Worm (Caenorhabditis elegans) whole organism, L1 larva: ENCODE data around the gene srh-105.

Experiments
- C16A3.4 ChIP-seq: fragments of 150-350 bp; optimal IDR thresholded peaks from 2 replicates; lab custom pipeline; 2014; ENCODE audit warnings: missing biosample characterization, missing genetic modification characterization
- C34B4.2 ChIP-seq: sonication (generic microtip); optimal IDR thresholded peaks from 2 replicates; lab custom pipeline; 2017; ENCODE audit warnings: mild to moderate bottlenecking, missing genetic modification characterization, missing compliant biosample characterization
- aha-1 ChIP-seq: fragments of 150-350 bp; optimal IDR thresholded peaks from 2 replicates; lab custom pipeline; 2014; ENCODE audit warnings: missing biosample characterization, missing genetic modification characterization
- aly-2 ChIP-seq: fragments of 150-350 bp; optimal IDR thresholded peaks from 2 replicates; lab custom pipeline; 2014; ENCODE audit warnings: missing biosample characterization, missing genetic modification characterization
- ceh-63 ChIP-seq: fragments of 200-800 bp; sonication (Bioruptor generic); optimal IDR thresholded peaks from 2 replicates; lab custom pipeline; 2018; ENCODE audit warnings: mild to moderate bottlenecking, missing genetic modification characterization, missing compliant biosample characterization
- ceh-82 ChIP-seq, 3 experiments: fragments of 150-350 bp in 1 of 3; sonication (generic microtip) in 2 of 3; optimal IDR thresholded peaks; 2 replicates each; lab custom pipeline; 2014 to 2017; ENCODE audit warnings: missing biosample characterization in 3 of 3, missing genetic modification characterization in 3 of 3
- dpl-1 ChIP-seq, 3 experiments: fragments of 150-350 bp in 2 of 3; sonication (generic microtip) in 1 of 3; optimal IDR thresholded peaks; 2 replicates each; lab custom pipeline; 2014 to 2017; ENCODE audit warnings: missing biosample characterization in 3 of 3, missing genetic modification characterization in 3 of 3, missing genetic modification reagents in 3 of 3
- efl-1 ChIP-seq, 4 experiments: fragments of 150-350 bp; optimal IDR thresholded peaks in 3 of 4; peaks in 1 of 4; 1 replicate in 1 of 4; 2 replicates in 3 of 4; lab custom pipeline; 2014; ENCODE audit warnings: missing biosample characterization in 2 of 4, missing genetic modification characterization in 2 of 4, missing genetic modification reagents in 2 of 4
- efl-3 ChIP-seq: fragments of 200-800 bp; sonication (Bioruptor generic); optimal IDR thresholded peaks from 2 replicates; lab custom pipeline; 2018; ENCODE audit warnings: mild to moderate bottlenecking, missing genetic modification characterization, missing compliant biosample characterization
- elt-2 ChIP-seq: sonication (generic microtip); optimal IDR thresholded peaks from 2 replicates; lab custom pipeline; 2016; ENCODE audit warnings: missing genetic modification characterization, mild to moderate bottlenecking, inconsistent platforms, missing compliant biosample characterization, missing genetic modification reagents
- elt-3 ChIP-seq, 6 experiments: fragments of 150-350 bp in 1 of 6; sonication (generic microtip); optimal IDR thresholded peaks; 2 replicates each; lab custom pipeline; 2017 to 2018; ENCODE audit warnings: missing biosample characterization in 6 of 6, missing genetic modification characterization in 6 of 6, inconsistent platforms in 1 of 6
- fkh-4 ChIP-seq: sonication (generic microtip); optimal IDR thresholded peaks from 2 replicates; lab custom pipeline; 2016; ENCODE audit warnings: missing compliant biosample characterization, missing genetic modification characterization, borderline replicate concordance
- fos-1 ChIP-seq: fragments of 150-350 bp; optimal IDR thresholded peaks from 2 replicates; lab custom pipeline; 2014; ENCODE audit warnings: missing biosample characterization, missing genetic modification characterization
- hlh-17 ChIP-seq: fragments of 200-800 bp; sonication (Bioruptor generic); optimal IDR thresholded peaks from 2 replicates; lab custom pipeline; 2018; ENCODE audit warnings: missing genetic modification characterization, mild to moderate bottlenecking, missing compliant biosample characterization, moderate library complexity, borderline replicate concordance
- hlh-4 ChIP-seq: sonication (generic microtip); optimal IDR thresholded peaks from 2 replicates; lab custom pipeline; 2016; ENCODE audit warnings: mild to moderate bottlenecking, missing genetic modification characterization, missing compliant biosample characterization
- hpl-2 ChIP-seq: fragments of 150-350 bp; optimal IDR thresholded peaks from 2 replicates; lab custom pipeline; 2014; ENCODE audit warnings: missing biosample characterization, missing genetic modification reagents, missing genetic modification characterization
- irx-1 ChIP-seq: sonication (generic microtip); optimal IDR thresholded peaks from 2 replicates; lab custom pipeline; 2016; ENCODE audit warnings: missing genetic modification characterization, missing compliant biosample characterization
- lin-13 ChIP-seq: fragments of 150-350 bp; optimal IDR thresholded peaks from 2 replicates; lab custom pipeline; 2014; ENCODE audit warnings: missing biosample characterization, missing genetic modification reagents, missing genetic modification characterization
- lin-35 ChIP-seq, 2 experiments: fragments of 150-350 bp; optimal IDR thresholded peaks; 2 replicates each; lab custom pipeline; 2014; ENCODE audit warnings: missing biosample characterization in 2 of 2, missing genetic modification characterization in 2 of 2, missing genetic modification reagents in 2 of 2
- lsy-2 ChIP-seq, 2 experiments: fragments of 150-350 bp; optimal IDR thresholded peaks; 2 replicates each; lab custom pipeline; 2014; ENCODE audit warnings: missing biosample characterization in 2 of 2, missing genetic modification characterization in 2 of 2
- mab-9 ChIP-seq: fragments of 200-800 bp; sonication (Bioruptor generic); IDR thresholded peaks from 2 replicates; pipeline ENCODE4 v1.3.6; 2022; ENCODE audit warnings: missing genetic modification reagents, missing genetic modification characterization, missing compliant biosample characterization
- mef-2 ChIP-seq: fragments of 150-350 bp; optimal IDR thresholded peaks from 2 replicates; lab custom pipeline; 2014; ENCODE audit warnings: missing biosample characterization, missing genetic modification characterization
- mep-1 ChIP-seq: fragments of 150-350 bp; optimal IDR thresholded peaks from 2 replicates; lab custom pipeline; 2014; ENCODE audit warnings: missing biosample characterization, missing genetic modification characterization
- nhr-11 ChIP-seq: fragments of 150-350 bp; optimal IDR thresholded peaks from 2 replicates; lab custom pipeline; 2014; ENCODE audit warnings: missing biosample characterization, missing genetic modification characterization
- nhr-19 ChIP-seq: fragments of 200-800 bp; sonication (Bioruptor generic); conservative IDR thresholded peaks from 2 replicates; pipeline ENCODE4 v1.3.6; 2022; ENCODE audit warnings: missing genetic modification characterization, missing compliant biosample characterization
- nhr-237 ChIP-seq: fragments of 150-350 bp; optimal IDR thresholded peaks from 2 replicates; lab custom pipeline; 2014; ENCODE audit warnings: missing biosample characterization, missing genetic modification characterization
- nhr-47 ChIP-seq: sonication (generic microtip); optimal IDR thresholded peaks from 2 replicates; lab custom pipeline; 2016; ENCODE audit warnings: mild to moderate bottlenecking, missing genetic modification characterization, moderate library complexity, missing compliant biosample characterization
- nhr-71 ChIP-seq: sonication (generic microtip); optimal IDR thresholded peaks from 2 replicates; lab custom pipeline; 2016; ENCODE audit warnings: mild to moderate bottlenecking, missing genetic modification characterization, moderate library complexity, missing compliant biosample characterization
- nhr-76 ChIP-seq: sonication (generic microtip); optimal IDR thresholded peaks from 2 replicates; lab custom pipeline; 2017; ENCODE audit warnings: missing biosample characterization, missing genetic modification characterization
- nhr-77 ChIP-seq: fragments of 150-350 bp; optimal IDR thresholded peaks from 2 replicates; lab custom pipeline; 2014; ENCODE audit warnings: missing biosample characterization, missing genetic modification characterization
- nhr-84 ChIP-seq: sonication (generic microtip); optimal IDR thresholded peaks from 2 replicates; lab custom pipeline; 2017; ENCODE audit warnings: missing biosample characterization, missing genetic modification characterization
- nhr-90 ChIP-seq: sonication (generic microtip); optimal IDR thresholded peaks from 2 replicates; lab custom pipeline; 2016; ENCODE audit warnings: mild to moderate bottlenecking, missing genetic modification characterization, missing compliant biosample characterization; ENCODE audit not compliant: poor library complexity
- pax-3 ChIP-seq: fragments of 200-800 bp; sonication (Bioruptor generic); optimal IDR thresholded peaks from 2 replicates; lab custom pipeline; 2018; ENCODE audit warnings: mild to moderate bottlenecking, missing genetic modification characterization, moderate library complexity, missing compliant biosample characterization
- pqm-1 ChIP-seq: sonication (generic microtip); optimal IDR thresholded peaks from 3 replicates; lab custom pipeline; 2017; ENCODE audit warnings: missing biosample characterization, missing genetic modification characterization
- skn-1 ChIP-seq: fragments of 150-350 bp; optimal IDR thresholded peaks from 2 replicates; lab custom pipeline; 2014; ENCODE audit warnings: missing biosample characterization, missing genetic modification characterization
- sptf-1 ChIP-seq: fragments of 150-350 bp; optimal IDR thresholded peaks from 2 replicates; lab custom pipeline; 2014; ENCODE audit warnings: missing biosample characterization, missing genetic modification characterization
- tlp-1 ChIP-seq: fragments of 150-350 bp; optimal IDR thresholded peaks from 2 replicates; lab custom pipeline; 2014; ENCODE audit warnings: missing biosample characterization, missing genetic modification characterization
- vab-15 ChIP-seq: sonication (generic microtip); optimal IDR thresholded peaks from 2 replicates; lab custom pipeline; 2017; ENCODE audit warnings: missing genotype, mild to moderate bottlenecking, missing genetic modification characterization, missing compliant biosample characterization
- zip-4 ChIP-seq: fragments of 200-800 bp; sonication (Bioruptor generic); optimal IDR thresholded peaks from 2 replicates; lab custom pipeline; 2018; ENCODE audit warnings: mild to moderate bottlenecking, missing genetic modification characterization, moderate library complexity, missing compliant biosample characterization
- ztf-4 ChIP-seq: fragments of 150-350 bp; optimal IDR thresholded peaks from 2 replicates; lab custom pipeline; 2014; ENCODE audit warnings: missing biosample characterization, missing genetic modification characterization

Gene srh-105

ce11 chrII:522302-522701, 13.2 kb upstream of the srh-105 start, which contains the start of gene slc-36.2:
slc-36.2 (plus strand) TSS chrII:522602.
- TF ChIP-seq dpl-1 (GFP tag; optimal IDR thresholded peaks at IDR 0.05; lab: Kevin White, UChicago) = no peak
- no peak for TF ChIP-seq C16A3.4
- no peak for TF ChIP-seq ceh-63 (GFP tag; lab: Kevin White, UChicago)
- TF ChIP-seq nhr-11 (tag; lab: Kevin White, UChicago) = no peak
- TF ChIP-seq sptf-1 (tag; lab: Kevin White, UChicago) = no peak
- TF ChIP-seq mep-1 (tag; lab: Kevin White, UChicago) = no peak
- TF ChIP-seq vab-15 (tag; lab: Kevin White, UChicago) = no peak
- TF ChIP-seq hpl-2 (GFP tag; lab: Kevin White, UChicago) = no peak
- TF ChIP-seq nhr-77 (tag; lab: Kevin White, UChicago) = no peak
- no peak for TF ChIP-seq nhr-237 (tag; lab: Kevin White, UChicago)

DNA sequence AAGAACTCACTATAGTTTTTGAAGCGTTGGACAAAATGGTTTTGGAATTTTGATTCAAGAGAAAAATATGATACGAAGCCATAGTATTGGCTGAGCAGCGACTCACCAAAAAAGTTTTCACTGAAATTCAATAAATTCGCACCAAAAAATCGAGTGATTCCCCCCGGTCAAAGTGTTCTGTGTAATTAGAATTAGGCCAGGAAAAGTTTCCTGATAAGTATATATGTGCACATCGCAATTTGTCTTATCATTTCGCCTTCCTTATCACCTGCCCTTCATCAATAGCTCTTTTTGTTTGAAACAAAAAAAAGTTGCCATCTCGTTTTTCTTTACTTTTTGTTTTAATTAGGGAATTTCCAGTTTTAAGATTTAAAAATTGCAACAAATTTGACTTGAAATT, 12.6 kb upstream of the srh-105 start:
- TF ChIP-seq elt-2 (tag; lab: Kevin White, UChicago) (peak; percentile 51), hlh-17 (no peak)

- TF ChIP-seq nhr-47 = no peak
- peak in 1 of 2 experiments; percentile 7 for TF ChIP-seq lsy-2 (tag; optimal IDR thresholded peaks at IDR 0.05; lab: Kevin White, UChicago)
These were observed 6.6 kb upstream of the srh-105 start, which contains the start of gene mab-9 for ce11 chrII:515765-516164. mab-9 (plus strand) TSS chrII:516024.

DNA sequence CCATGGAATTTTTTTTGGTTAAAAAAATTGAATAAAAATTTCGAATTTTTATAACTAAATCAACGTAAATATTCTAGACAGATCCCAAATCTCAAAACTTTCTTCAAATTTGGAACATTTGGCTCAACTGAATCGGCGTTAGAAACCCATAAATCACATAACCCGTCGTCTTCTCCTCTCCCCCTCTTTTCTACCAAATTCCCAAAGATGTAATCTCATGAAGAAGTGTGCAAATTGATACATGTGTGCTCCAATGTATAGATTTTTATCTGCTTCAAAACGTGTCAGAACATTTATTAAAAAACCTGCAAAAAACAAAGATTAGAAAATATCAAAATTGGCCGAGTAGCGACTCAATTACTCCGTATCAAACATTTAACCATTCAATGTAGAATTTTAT, 3.5 kb upstream of the srh-105 start:
- no peak for TF ChIP-seq nhr-71
- no peak for TF ChIP-seq lin-13 (GFP tag; lab: Kevin White, UChicago)
- TF ChIP-seq mef-2 (tag; lab: Kevin White, UChicago) = no peak
- TF ChIP-seq lsy-2 (tag; optimal IDR thresholded peaks at IDR 0.05; lab: Kevin White, UChicago) = no peak
- TF ChIP-seq zip-4 (GFP tag; lab: Kevin White, UChicago) = no peak
- TF ChIP-seq nhr-19 (GFP tag; lab: Robert Waterston, UW) = no peak
- TF ChIP-seq hlh-4 (tag; lab: Kevin White, UChicago) = no peak
- no peak for TF ChIP-seq efl-1 (optimal IDR thresholded peaks at IDR 0.05; lab: Kevin White, UChicago)
- no peak for TF ChIP-seq efl-1 (GFP tag; optimal IDR thresholded peaks at IDR 0.05 in 1 of 2; lab: Kevin White, UChicago)
- no peak for TF ChIP-seq elt-3 (tag; optimal IDR thresholded peaks at IDR 0.05; lab: Kevin White, UChicago)
- TF ChIP-seq skn-1 = no peak
- TF ChIP-seq hpl-2 (GFP tag; lab: Kevin White, UChicago) = no peak
- TF ChIP-seq efl-3 = no peak
- TF ChIP-seq mab-9 (GFP tag; lab: Robert Waterston, UW) = no peak
- no peak for TF ChIP-seq nhr-76 (tag; lab: Kevin White, UChicago)
- no peak for TF ChIP-seq C34B4.2 (tag; lab: Kevin White, UChicago)
- TF ChIP-seq, all 84 proteins: peak for 0

DNA sequence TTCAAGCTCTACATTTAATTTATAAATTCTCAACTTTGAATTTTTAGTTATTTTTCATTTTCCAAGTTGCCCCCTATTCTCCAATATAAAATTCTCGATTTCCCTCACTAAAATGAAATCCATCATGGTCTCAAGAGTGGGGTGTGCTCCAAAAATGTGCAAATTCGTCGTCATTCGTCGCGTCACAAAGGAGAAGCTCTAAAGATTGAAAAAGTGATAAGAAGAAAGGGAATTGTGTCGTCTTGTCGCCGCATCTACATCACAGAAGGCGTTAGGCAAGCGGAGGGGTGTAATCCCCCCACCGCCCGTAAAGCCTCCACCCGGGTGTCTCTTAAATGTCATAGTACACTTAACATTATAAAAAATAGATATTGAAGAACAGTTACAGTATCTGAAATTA, 2.8 kb upstream of the srh-105 start:
- TF ChIP-seq mab-9 (GFP tag; lab: Robert Waterston, UW) (peak; percentile 58; the same call in 1 of the 2 replicates), ceh-82 (tag; optimal IDR thresholded peaks at IDR 0.05; lab: Kevin White, UChicago) (no peak)

DNA sequence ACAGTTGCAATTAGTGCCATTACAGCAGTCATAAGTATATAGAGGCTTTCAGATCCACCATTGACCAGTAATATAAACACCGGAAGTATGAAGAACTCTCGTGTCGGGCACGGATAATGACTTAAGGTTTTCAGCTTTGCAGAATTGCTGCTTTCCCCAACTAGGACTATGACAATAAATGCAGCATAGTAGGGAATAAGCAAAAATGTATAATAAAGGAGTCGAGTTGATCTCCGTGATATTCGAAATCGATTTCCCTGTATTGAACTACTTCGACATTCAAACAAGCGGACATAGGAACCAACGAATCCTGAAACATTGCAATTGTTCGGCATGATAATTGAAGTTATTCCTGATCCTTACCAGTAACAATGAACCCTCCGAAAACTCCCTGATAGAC, 527 bp downstream of the srh-105 start:
- no peak for TF ChIP-seq hlh-4 (tag; lab: Kevin White, UChicago)
- TF ChIP-seq nhr-90 = no peak
- no peak for TF ChIP-seq aha-1 (tag; lab: Kevin White, UChicago)
- no peak for TF ChIP-seq fkh-4
- TF ChIP-seq hpl-2 (GFP tag; lab: Kevin White, UChicago) = no peak
- TF ChIP-seq aly-2 = no peak
- no peak for TF ChIP-seq tlp-1 (tag; lab: Kevin White, UChicago)
- TF ChIP-seq pqm-1 (tag; lab: Kevin White, UChicago) = no peak
- no peak for TF ChIP-seq fos-1 (tag; lab: Kevin White, UChicago)
- TF ChIP-seq lin-35 (GFP tag; optimal IDR thresholded peaks at IDR 0.05; lab: Kevin White, UChicago) = no peak
- TF ChIP-seq sptf-1 (tag; lab: Kevin White, UChicago) = no peak
- TF ChIP-seq pax-3 (tag; lab: Kevin White, UChicago) = no peak
- no peak for TF ChIP-seq nhr-84 (tag; lab: Kevin White, UChicago)
- TF ChIP-seq irx-1 = no peak
- TF ChIP-seq ztf-4 (tag; lab: Kevin White, UChicago) = no peak
